Worm (Caenorhabditis elegans) whole organism, L4 larva: ENCODE measurements around the gene C03C10.7.

Experiments
- F10B5.3 ChIP-seq: sonication (generic microtip); optimal IDR thresholded peaks from 2 replicates; lab custom pipeline; 2016; ENCODE audit warnings: mild to moderate bottlenecking, missing genetic modification characterization, missing compliant biosample characterization
- F26F4.8 ChIP-seq: fragments of 200-800 bp; sonication (Bioruptor generic); conservative IDR thresholded peaks from 2 replicates; pipeline ENCODE4 v1.3.6; 2022; ENCODE audit warnings: missing genetic modification characterization, missing compliant biosample characterization
- F44E2.7 ChIP-seq: fragments of 200-800 bp; sonication (Bioruptor generic); IDR thresholded peaks from 2 replicates; pipeline ENCODE4 v2.1.2; 2022; ENCODE audit warnings: missing genetic modification characterization, missing compliant biosample characterization
- F49E8.2 ChIP-seq: sonication (generic microtip); optimal IDR thresholded peaks from 2 replicates; lab custom pipeline; 2016; ENCODE audit warnings: missing compliant biosample characterization, mild to moderate bottlenecking, missing genetic modification characterization, borderline replicate concordance
- T26A8.4 ChIP-seq: fragments of 200-800 bp; sonication (Bioruptor generic); IDR thresholded peaks from 2 replicates; pipeline ENCODE4 v1.3.6; 2022; ENCODE audit warnings: missing genetic modification characterization, missing compliant biosample characterization
- Y105C5A.15 ChIP-seq: fragments of 200-800 bp; sonication (Bioruptor generic); IDR thresholded peaks from 2 replicates; pipeline ENCODE4 v1.3.6; 2022; ENCODE audit warnings: missing genetic modification characterization, missing compliant biosample characterization
- Y48G9A.11 ChIP-seq: fragments of 200-800 bp; sonication (Bioruptor generic); IDR thresholded peaks from 2 replicates; pipeline ENCODE4 v1.3.6; 2022; ENCODE audit warnings: missing genetic modification reagents, missing genetic modification characterization, missing compliant biosample characterization
- ZK546.5 ChIP-seq, 2 experiments: sonication (generic microtip); optimal IDR thresholded peaks; 2 replicates each; lab custom pipeline; 2017; ENCODE audit warnings: missing biosample characterization in 2 of 2, missing genetic modification characterization in 2 of 2
- aha-1 ChIP-seq: fragments of 150-350 bp; peaks from one replicate; lab custom pipeline; 2014; ENCODE audit warnings: missing biosample characterization, missing genetic modification characterization
- ama-1 ChIP-seq: fragments of 150-350 bp; optimal IDR thresholded peaks from 2 replicates; lab custom pipeline; 2014; ENCODE audit warnings: inconsistent platforms, mixed read lengths
- attf-4 ChIP-seq: sonication (generic microtip); optimal IDR thresholded peaks from 3 replicates; lab custom pipeline; 2017; ENCODE audit warnings: missing biosample characterization, missing genetic modification characterization
- ceh-44 ChIP-seq: fragments of 200-800 bp; sonication (Bioruptor generic); IDR thresholded peaks from 2 replicates; pipeline ENCODE4 v1.3.6; 2022; ENCODE audit warnings: missing genetic modification reagents, missing genetic modification characterization, missing compliant biosample characterization
- ceh-82 ChIP-seq: sonication (generic microtip); optimal IDR thresholded peaks from 2 replicates; lab custom pipeline; 2017; ENCODE audit warnings: missing biosample characterization, missing genetic modification characterization
- cey-2 ChIP-seq: sonication (generic microtip); optimal IDR thresholded peaks from 3 replicates; lab custom pipeline; 2017; ENCODE audit warnings: missing genetic modification characterization, mild to moderate bottlenecking, missing compliant biosample characterization, antibody characterized with exemption, borderline replicate concordance; ENCODE audit not compliant: insufficient read depth
- ctbp-1 ChIP-seq: fragments of 200-800 bp; sonication (Bioruptor generic); IDR thresholded peaks from 2 replicates; pipeline ENCODE4 v1.3.6; 2022; ENCODE audit warnings: missing genetic modification reagents, missing genetic modification characterization, missing compliant biosample characterization
- daf-12 ChIP-seq: fragments of 150-350 bp; optimal IDR thresholded peaks from 2 replicates; lab custom pipeline; 2014; ENCODE audit warnings: missing biosample characterization, missing genetic modification reagents, missing genetic modification characterization
- daf-8 ChIP-seq: fragments of 200-800 bp; sonication (Bioruptor generic); IDR thresholded peaks from 2 replicates; pipeline ENCODE4 v1.3.6; 2022; ENCODE audit warnings: missing genetic modification characterization, missing compliant biosample characterization
- dmd-6 ChIP-seq: fragments of 200-800 bp; sonication (Bioruptor generic); IDR thresholded peaks from 2 replicates; pipeline ENCODE4 v1.3.6; 2022; ENCODE audit warnings: missing genetic modification reagents, missing genetic modification characterization, missing compliant biosample characterization
- dpl-1 ChIP-seq: fragments of 150-350 bp; optimal IDR thresholded peaks from 2 replicates; lab custom pipeline; 2014; ENCODE audit warnings: missing biosample characterization, missing genetic modification reagents, missing genetic modification characterization
- duxl-1 ChIP-seq: sonication (generic microtip); optimal IDR thresholded peaks from 2 replicates; lab custom pipeline; 2016; ENCODE audit warnings: mild to moderate bottlenecking, missing genetic modification characterization, moderate library complexity, missing compliant biosample characterization; ENCODE audit not compliant: poor library complexity
- egl-43 ChIP-seq: fragments of 200-800 bp; sonication (Bioruptor generic); IDR thresholded peaks from 2 replicates; pipeline ENCODE4 v1.3.6; 2022; ENCODE audit warnings: missing genetic modification reagents, missing genetic modification characterization, missing compliant biosample characterization
- fos-1 ChIP-seq: fragments of 150-350 bp; optimal IDR thresholded peaks from 2 replicates; lab custom pipeline; 2014; ENCODE audit warnings: missing biosample characterization, missing genetic modification characterization
- hif-1 ChIP-seq, 2 experiments: sonication (generic microtip); optimal IDR thresholded peaks; 2 replicates each; lab custom pipeline; 2016 to 2017; ENCODE audit warnings: missing compliant biosample characterization in 2 of 2, missing genetic modification characterization in 2 of 2, missing genetic modification reagents in 2 of 2, missing genotype in 2 of 2, mild to moderate bottlenecking in 1 of 2
- lin-1 ChIP-seq: fragments of 200-800 bp; sonication (Bioruptor generic); IDR thresholded peaks from 2 replicates; pipeline ENCODE4 v1.3.6; 2022; ENCODE audit warnings: missing genetic modification reagents, missing genetic modification characterization, missing compliant biosample characterization
- lin-38 ChIP-seq: fragments of 200-800 bp; sonication (Bioruptor generic); IDR thresholded peaks from 2 replicates; pipeline ENCODE4 v1.3.6; 2022; ENCODE audit warnings: missing genetic modification reagents, missing genetic modification characterization, missing compliant biosample characterization
- madf-9 ChIP-seq: fragments of 200-800 bp; sonication (Bioruptor generic); conservative IDR thresholded peaks from 2 replicates; pipeline ENCODE4 v1.3.6; 2022; ENCODE audit warnings: missing genetic modification reagents, missing genetic modification characterization, missing compliant biosample characterization
- mdl-1 ChIP-seq, 2 experiments: fragments of 150-350 bp in 1 of 2; sonication (generic microtip) in 1 of 2; optimal IDR thresholded peaks; 2 replicates each; lab custom pipeline; 2014 to 2017; ENCODE audit warnings: missing biosample characterization in 2 of 2, missing genetic modification characterization in 2 of 2
- mdt-29 ChIP-seq: fragments of 200-800 bp; sonication (Bioruptor generic); IDR thresholded peaks from 2 replicates; pipeline ENCODE4 v1.3.6; 2022; ENCODE audit warnings: missing genetic modification reagents, missing genetic modification characterization, missing compliant biosample characterization
- mep-1 ChIP-seq: fragments of 150-350 bp; sonication (generic microtip); optimal IDR thresholded peaks from 3 replicates; lab custom pipeline; 2014; ENCODE audit warnings: missing biosample characterization, missing genetic modification characterization
- nhr-11 ChIP-seq: fragments of 150-350 bp; optimal IDR thresholded peaks from 2 replicates; lab custom pipeline; 2014; ENCODE audit warnings: missing biosample characterization, missing genetic modification characterization
- nhr-237 ChIP-seq: sonication (generic microtip); optimal IDR thresholded peaks from 2 replicates; lab custom pipeline; 2017; ENCODE audit warnings: missing biosample characterization, missing genetic modification characterization
- nhr-42 ChIP-seq: fragments of 200-800 bp; sonication (Bioruptor generic); IDR thresholded peaks from 2 replicates; pipeline ENCODE4 v1.3.6; 2022; ENCODE audit warnings: missing genetic modification characterization, missing compliant biosample characterization
- nhr-77 ChIP-seq: fragments of 150-350 bp; optimal IDR thresholded peaks from 2 replicates; lab custom pipeline; 2014; ENCODE audit warnings: missing biosample characterization, missing genetic modification characterization
- pha-4 ChIP-seq, 2 experiments: fragments of 150-350 bp in 1 of 2; fragments of 200-800 bp in 1 of 2; sonication (Bioruptor generic) in 1 of 2; IDR thresholded peaks in 1 of 2; optimal IDR thresholded peaks in 1 of 2; 2 replicates each; pipeline versions ENCODE4 v1.3.6 to Lab custom; 2014 to 2022; ENCODE audit warnings: missing genetic modification characterization in 2 of 2, missing genetic modification reagents in 2 of 2, missing biosample characterization in 1 of 2, missing compliant biosample characterization in 1 of 2
- php-3 ChIP-seq: fragments of 200-800 bp; sonication (Bioruptor generic); IDR thresholded peaks from 2 replicates; pipeline ENCODE4 v1.3.6; 2022; ENCODE audit warnings: missing genetic modification reagents, missing genetic modification characterization, missing compliant biosample characterization
- pqm-1 ChIP-seq: sonication (generic microtip); optimal IDR thresholded peaks from 2 replicates; lab custom pipeline; 2017; ENCODE audit warnings: missing biosample characterization, missing genetic modification characterization
- saeg-2 ChIP-seq: fragments of 200-800 bp; sonication (Bioruptor generic); IDR thresholded peaks from 2 replicates; pipeline ENCODE4 v1.3.6; 2022; ENCODE audit warnings: missing genetic modification reagents, missing genetic modification characterization, missing compliant biosample characterization
- set-16 ChIP-seq: fragments of 200-800 bp; sonication (Bioruptor generic); IDR thresholded peaks from 2 replicates; pipeline ENCODE4 v1.3.6; 2022; ENCODE audit warnings: missing genetic modification reagents, missing genetic modification characterization, missing compliant biosample characterization
- skn-1 ChIP-seq: fragments of 150-350 bp; optimal IDR thresholded peaks from 2 replicates; lab custom pipeline; 2014; ENCODE audit warnings: missing biosample characterization, missing genetic modification characterization
- snpc-1.2 ChIP-seq: fragments of 200-800 bp; sonication (Bioruptor generic); IDR thresholded peaks from 2 replicates; pipeline ENCODE4 v1.3.6; 2022; ENCODE audit warnings: missing genetic modification reagents, missing genetic modification characterization, missing compliant biosample characterization
- snpc-4 ChIP-seq: fragments of 150-350 bp; optimal IDR thresholded peaks from 2 replicates; lab custom pipeline; 2014; ENCODE audit warnings: missing biosample characterization, missing genetic modification characterization
- spr-3 ChIP-seq: fragments of 200-800 bp; sonication (Bioruptor generic); optimal IDR thresholded peaks from 2 replicates; lab custom pipeline; 2018; ENCODE audit warnings: mild to moderate bottlenecking, missing genetic modification characterization, missing compliant biosample characterization
- tra-1 ChIP-seq: fragments of 200-800 bp; sonication (Bioruptor generic); IDR thresholded peaks from 2 replicates; pipeline ENCODE4 v1.3.6; 2022; ENCODE audit warnings: missing genetic modification reagents, missing genetic modification characterization, missing compliant biosample characterization
- unc-130 ChIP-seq: sonication (generic microtip); optimal IDR thresholded peaks from 2 replicates; lab custom pipeline; 2016; ENCODE audit warnings: missing genetic modification reagents, missing genetic modification characterization, missing compliant biosample characterization
- unc-62 ChIP-seq, 3 experiments: fragments of 150-350 bp in 1 of 3; sonication (generic microtip); optimal IDR thresholded peaks in 2 of 3; peaks in 1 of 3; 1 replicate in 1 of 3; 2 replicates in 2 of 3; lab custom pipeline; 2014 to 2017; ENCODE audit warnings: missing biosample characterization in 3 of 3, missing genetic modification characterization in 3 of 3, missing genetic modification reagents in 3 of 3, missing genotype in 1 of 3
- zip-11 ChIP-seq: fragments of 200-800 bp; sonication (Bioruptor generic); IDR thresholded peaks from 2 replicates; pipeline ENCODE4 v1.3.6; 2022; ENCODE audit warnings: missing genetic modification characterization, missing compliant biosample characterization
- ztf-11 ChIP-seq: fragments of 150-350 bp; optimal IDR thresholded peaks from 2 replicates; lab custom pipeline; 2014; ENCODE audit warnings: missing biosample characterization, missing genetic modification characterization

C03C10.7 gene

ce11 chrIII:4092962-4093361 is 2.9 kb upstream of the C03C10.7 start:
- TF ChIP-seq ctbp-1 (no peak), set-16 (no peak), tra-1 (GFP tag; lab: Robert Waterston, UW) (no peak), unc-62 (GFP tag; optimal IDR thresholded peaks at IDR 0.05 in 1 of 2; lab: Kevin White, UChicago) (no peak), unc-62 (tag; optimal IDR thresholded peaks at IDR 0.05; lab: Kevin White, UChicago) (no peak), nhr-11 (no peak), lin-1 (GFP tag; lab: Robert Waterston, UW) (no peak), mdl-1 (tag; optimal IDR thresholded peaks at IDR 0.05; lab: Kevin White, UChicago) (no peak), madf-9 (GFP tag; lab: Robert Waterston, UW) (no peak)

- peak; percentile 8 for TF ChIP-seq dpl-1 (GFP tag; lab: Kevin White, UChicago)
- TF ChIP-seq unc-130: no peak
- TF ChIP-seq saeg-2 (GFP tag; lab: Robert Waterston, UW): no peak
- TF ChIP-seq ceh-44 (GFP tag; lab: Robert Waterston, UW): no peak
- no peak for TF ChIP-seq snpc-1.2 (GFP tag; lab: Robert Waterston, UW)
- no peak for TF ChIP-seq Y105C5A.15
- no peak for TF ChIP-seq php-3 (GFP tag; lab: Robert Waterston, UW)
- no peak for TF ChIP-seq spr-3 (GFP tag; lab: Kevin White, UChicago)
- TF ChIP-seq ztf-11: no peak
- no peak for TF ChIP-seq daf-8 (GFP tag; lab: Robert Waterston, UW)
- no peak for TF ChIP-seq mdt-29 (GFP tag; lab: Robert Waterston, UW)
- no peak for TF ChIP-seq ZK546.5 (tag; optimal IDR thresholded peaks at IDR 0.05; lab: Kevin White, UChicago)
- peak; percentile 37 for TF ChIP-seq aha-1 (tag; lab: Kevin White, UChicago)
- TF ChIP-seq pha-4 (GFP tag; IDR thresholded peaks at IDR 0.05; lab: Robert Waterston, UW): no peak
- no peak for TF ChIP-seq pha-4 (tag; optimal IDR thresholded peaks at IDR 0.05; lab: Kevin White, UChicago)
- TF ChIP-seq pqm-1 (tag; lab: Kevin White, UChicago): no peak
- no peak for TF ChIP-seq nhr-237 (tag; lab: Kevin White, UChicago)
Observed at ce11 chrIII:4094681-4095080, 1.2 kb upstream of the C03C10.7 start, which contains the start of gene rnr-2. Gene rnr-2 (minus strand): TSS chrIII:4094921.

- TF ChIP-seq duxl-1 (peak; percentile 75), Y48G9A.11 (GFP tag; lab: Robert Waterston, UW) (no peak), aha-1 (tag; lab: Kevin White, UChicago) (no peak), F26F4.8 (GFP tag; lab: Robert Waterston, UW) (no peak), dmd-6 (GFP tag; lab: Robert Waterston, UW) (no peak), zip-11 (GFP tag; lab: Robert Waterston, UW) (no peak), cey-2 (tag; lab: Kevin White, UChicago) (no peak), F44E2.7 (no peak), F10B5.3 (tag; lab: Kevin White, UChicago) (no peak), hif-1 (tag; optimal IDR thresholded peaks at IDR 0.05; lab: Kevin White, UChicago) (no peak), mep-1 (tag; lab: Kevin White, UChicago) (peak; percentile 41), nhr-77 (tag; lab: Kevin White, UChicago) (no peak), dpl-1 (GFP tag; lab: Kevin White, UChicago) (no peak), attf-4 (no peak), daf-12 (no peak), pha-4 (GFP tag; IDR thresholded peaks at IDR 0.05; lab: Robert Waterston, UW) (no peak), pha-4 (tag; optimal IDR thresholded peaks at IDR 0.05; lab: Kevin White, UChicago) (no peak), lin-38 (GFP tag; lab: Robert Waterston, UW) (peak; percentile 31; the same call in 1 of the 2 replicates), skn-1 (tag; lab: Kevin White, UChicago) (no peak), unc-130 (no peak), nhr-11 (no peak), egl-43 (GFP tag; lab: Robert Waterston, UW) (0 out of 2 replicates have a peak, but pooled peaks have one; percentile 34), ceh-82 (tag; lab: Kevin White, UChicago) (no peak), snpc-1.2 (GFP tag; lab: Robert Waterston, UW) (peak; percentile 34; the same call in 1 of the 2 replicates), snpc-4 (no peak), fos-1 (tag; lab: Kevin White, UChicago) (no peak), ama-1 (peak; percentile 80), php-3 (GFP tag; lab: Robert Waterston, UW) (peak; percentile 16; the same call in 1 of the 2 replicates), nhr-42 (GFP tag; lab: Robert Waterston, UW) (0 out of 2 replicates have a peak, but pooled peaks have one; percentile 19), F49E8.2 (tag; lab: Kevin White, UChicago) (peak; percentile 24), T26A8.4 (GFP tag; lab: Robert Waterston, UW) (no peak)
Observed at ce11 chrIII:4096370-4096842, 561 bp downstream of the C03C10.7 start.
